Fruit fly (Drosophila melanogaster) whole organism, wandering third instar larva: ENCODE data around the gene fmt.

Experiments
- Abd-B ChIP-seq: fragments of >200 bp; optimal IDR thresholded peaks from 2 replicates; lab custom pipeline; 2017; ENCODE audit warnings: missing biosample characterization, missing genetic modification characterization
- CrebA ChIP-seq: fragments of 200-800 bp; sonication (Bioruptor generic); optimal IDR thresholded peaks from 2 replicates; lab custom pipeline; 2016; ENCODE audit warnings: missing biosample characterization, mild to moderate bottlenecking, missing genetic modification characterization, borderline replicate concordance
- Dfd ChIP-seq: fragments of >200 bp; optimal IDR thresholded peaks from 2 replicates; lab custom pipeline; 2017; ENCODE audit warnings: missing biosample characterization, missing genetic modification characterization
- Vsx2 ChIP-seq: fragments of 200-300, 225-300 bp; sonication (Bioruptor generic); optimal IDR thresholded peaks from 2 replicates; lab custom pipeline; 2018; ENCODE audit warnings: missing biosample characterization, missing genetic modification characterization; ENCODE audit not compliant: partially characterized antibody
- dl ChIP-seq, 2 experiments: fragments of 175-275, 200-275 bp in 1 of 2; fragments of 200-275 bp in 1 of 2; sonication (Bioruptor generic); optimal IDR thresholded peaks; lab custom pipeline; 2018; ENCODE audit warnings: mild to moderate bottlenecking in 2 of 2, missing biosample characterization in 2 of 2, missing genetic modification characterization in 2 of 2, moderate library complexity in 2 of 2; ENCODE audit not compliant: partially characterized antibody in 2 of 2, insufficient read depth in 1 of 2
- foxo ChIP-seq, 2 experiments: fragments of 200-800 bp; sonication (Bioruptor generic); optimal IDR thresholded peaks; 2 replicates in 1 of 2; 3 replicates in 1 of 2; lab custom pipeline; 2016 to 2017; ENCODE audit warnings: missing biosample characterization in 2 of 2, missing genetic modification characterization in 2 of 2
- h ChIP-seq: fragments of 200-800 bp; sonication (Bioruptor generic); optimal IDR thresholded peaks from 3 replicates; lab custom pipeline; 2016; ENCODE audit warnings: missing biosample characterization, mild to moderate bottlenecking, missing genetic modification characterization
- jim ChIP-seq: fragments of 175-275, 200-325 bp; sonication (Bioruptor generic); optimal IDR thresholded peaks from 2 replicates; lab custom pipeline; 2016; ENCODE audit warnings: missing biosample characterization, mild to moderate bottlenecking, missing genetic modification characterization
- lola ChIP-seq: fragments of >200 bp; optimal IDR thresholded peaks from 2 replicates; lab custom pipeline; 2017; ENCODE audit warnings: missing biosample characterization, missing genetic modification characterization
- psq ChIP-seq: fragments of 200-800 bp; sonication (Bioruptor generic); optimal IDR thresholded peaks from 3 replicates; lab custom pipeline; 2017; ENCODE audit warnings: missing biosample characterization, mild to moderate bottlenecking, missing genetic modification characterization, moderate library complexity

DNA sequence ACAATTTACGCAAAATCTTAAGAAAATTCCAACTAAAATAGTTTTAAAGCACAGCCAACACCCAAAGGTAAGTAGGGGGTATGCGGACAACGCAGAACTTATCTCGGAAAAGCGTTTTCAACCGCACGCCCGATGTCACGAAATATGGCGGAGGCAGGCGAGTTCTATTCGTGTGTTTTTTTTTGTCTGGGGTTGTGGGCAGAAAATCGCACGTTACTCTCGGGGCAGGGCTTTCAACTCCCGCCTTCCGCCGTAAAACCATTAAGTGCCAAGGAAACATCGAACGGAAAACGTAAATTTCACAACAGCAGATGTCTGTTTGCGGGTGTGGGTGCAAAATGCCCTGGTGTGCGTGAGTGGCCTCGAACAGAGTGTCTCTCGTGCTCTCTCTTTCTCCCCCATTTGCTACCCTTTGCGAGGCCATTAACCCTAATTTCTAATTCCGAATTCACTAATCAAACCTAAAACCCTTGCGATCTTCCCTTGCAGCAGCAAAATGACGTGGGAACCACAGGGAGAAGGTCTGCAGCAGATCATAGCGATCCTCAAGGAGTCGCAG lies 20.0 kb upstream of the fmt start:
- TF ChIP-seq h (GFP tag; lab: Kevin White, UChicago) = no peak
- TF ChIP-seq lola (GFP tag; lab: Kevin White, UChicago) = no peak
- TF ChIP-seq Vsx2 (GFP tag; lab: Kevin White, UChicago) = no peak
- TF ChIP-seq dl (GFP tag; optimal IDR thresholded peaks at IDR 0.05; lab: Kevin White, UChicago; ENCODE audit: insufficient read depth in 1 of 2, partially characterized antibody in 2 of 2) = no peak
- no peak for TF ChIP-seq CrebA
- no peak for TF ChIP-seq jim
- no peak for TF ChIP-seq Abd-B (GFP tag; lab: Kevin White, UChicago)
- no peak for TF ChIP-seq foxo (GFP tag; optimal IDR thresholded peaks at IDR 0.05; lab: Kevin White, UChicago)
- TF ChIP-seq Dfd = no peak
- TF ChIP-seq psq (GFP tag; lab: Kevin White, UChicago) = no peak
